Worm (Caenorhabditis elegans): ENCODE results near the gene F41E6.12.

The F41E6.12 gene

DNA sequence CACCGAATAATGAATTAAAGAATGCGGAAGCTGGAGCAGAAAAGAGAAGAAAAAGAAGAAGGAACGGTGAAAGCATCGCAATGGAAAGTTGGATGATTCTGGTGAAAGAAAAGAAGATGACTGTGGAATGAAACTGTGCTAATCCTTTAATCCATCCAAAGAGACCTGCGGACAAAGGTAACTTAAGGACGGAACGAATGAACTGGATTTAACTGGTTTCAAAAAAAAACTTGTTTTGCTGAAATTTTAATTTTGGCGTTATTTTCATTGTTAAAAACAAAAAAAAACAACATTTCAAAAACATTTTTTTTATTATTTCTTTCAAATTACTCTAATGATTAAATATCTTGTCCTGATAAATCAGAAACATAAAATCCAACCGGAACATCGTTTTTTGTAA lies 8.0 kb upstream of the F41E6.12 start, which contains the start of gene grl-12:
TSS of gene grl-12 (minus strand) at position 101 of the 400 bp plus-strand sequence.
- TF ChIP-seq nhr-232 (tag; optimal IDR thresholded peaks at IDR 0.05), result no peak
- no peak for TF ChIP-seq hlh-8 (tag; optimal IDR thresholded peaks at IDR 0.05)
- TF ChIP-seq ahr-1 (tag; optimal IDR thresholded peaks at IDR 0.05), result no peak
- TF ChIP-seq npax-4 (tag; optimal IDR thresholded peaks at IDR 0.05), result no peak
- TF ChIP-seq syd-9 (tag; optimal IDR thresholded peaks at IDR 0.05), result no peak
- no peak for TF ChIP-seq hlh-13 (GFP tag; optimal IDR thresholded peaks at IDR 0.05)
- no peak for TF ChIP-seq pqm-1 (tag; optimal IDR thresholded peaks at IDR 0.05)
- no peak for TF ChIP-seq pros-1 (tag; optimal IDR thresholded peaks at IDR 0.05)

DNA sequence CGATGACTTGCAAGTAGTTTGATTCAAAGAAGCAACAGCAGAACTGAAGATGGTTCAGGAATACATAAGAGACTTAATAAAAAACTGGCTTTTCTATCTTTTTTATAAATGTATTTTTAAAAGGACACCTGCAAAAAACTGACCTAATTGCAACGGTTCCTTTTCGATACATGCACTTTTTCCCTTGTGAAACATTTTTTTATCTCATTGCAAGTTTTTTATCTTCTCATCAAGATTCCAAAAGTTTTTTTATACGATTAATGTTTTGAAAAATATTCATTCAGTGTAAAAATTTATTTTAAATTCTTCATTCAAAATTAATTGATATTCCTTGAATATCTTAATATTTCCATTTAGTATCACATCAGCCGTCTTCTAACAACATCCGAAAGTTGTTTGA lies 6.6 kb upstream of the F41E6.12 start, which contains the start of gene oac-29:
TSS of gene oac-29 (minus strand) at position 101 of the 400 bp plus-strand sequence.
- TF ChIP-seq sox-4 (tag; optimal IDR thresholded peaks at IDR 0.05) (no peak), syd-9 (tag; optimal IDR thresholded peaks at IDR 0.05) (no peak), fkh-10 (GFP tag; optimal IDR thresholded peaks at IDR 0.05) (no peak), odd-2 (tag; optimal IDR thresholded peaks at IDR 0.05) (no peak), F13H6.1 (tag; optimal IDR thresholded peaks at IDR 0.05) (no peak), ceh-45 (GFP tag; IDR thresholded peaks at IDR 0.05) (no peak), nfya-1 (tag; optimal IDR thresholded peaks at IDR 0.05) (no peak), tbx-7 (tag; optimal IDR thresholded peaks at IDR 0.05) (no peak), nhr-11 (tag; optimal IDR thresholded peaks at IDR 0.05) (no peak), ztf-16 (tag; optimal IDR thresholded peaks at IDR 0.05) (no peak), ceh-18 (tag; optimal IDR thresholded peaks at IDR 0.05) (no peak), ama-1 (optimal IDR thresholded peaks at IDR 0.05) (no peak), unc-86 (tag; optimal IDR thresholded peaks at IDR 0.05) (no peak), pros-1 (tag; optimal IDR thresholded peaks at IDR 0.05) (no peak), pha-4 (tag; optimal IDR thresholded peaks at IDR 0.05) (no peak), K02D7.2 (tag; optimal IDR thresholded peaks at IDR 0.05) (no peak), hlh-15 (tag; optimal IDR thresholded peaks at IDR 0.05) (no peak), che-1 (tag; optimal IDR thresholded peaks at IDR 0.05) (no peak), npax-4 (tag; optimal IDR thresholded peaks at IDR 0.05) (no peak), ceh-34 (tag; optimal IDR thresholded peaks at IDR 0.05) (no peak)

DNA sequence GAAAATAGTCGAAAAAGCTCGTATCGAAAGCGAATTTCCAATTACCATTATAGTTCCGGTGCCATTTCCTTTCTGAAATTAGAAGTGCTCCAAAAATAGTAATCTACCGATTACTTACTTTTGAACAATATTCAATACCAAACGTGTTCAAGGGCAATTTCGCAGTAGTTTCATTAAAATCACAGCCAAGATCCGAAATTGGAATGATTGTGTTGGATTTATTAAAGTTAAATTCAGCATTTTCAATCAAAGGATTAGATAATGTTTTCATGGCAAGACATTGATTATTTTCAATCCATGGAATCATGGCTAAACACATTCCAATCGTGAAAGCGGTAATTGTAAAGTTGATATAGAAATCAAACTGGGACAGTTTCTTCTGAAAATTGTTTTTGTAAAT lies 3.9 kb upstream of the F41E6.12 start:
- TF ChIP-seq ztf-16 (tag; optimal IDR thresholded peaks at IDR 0.05), result no peak

DNA sequence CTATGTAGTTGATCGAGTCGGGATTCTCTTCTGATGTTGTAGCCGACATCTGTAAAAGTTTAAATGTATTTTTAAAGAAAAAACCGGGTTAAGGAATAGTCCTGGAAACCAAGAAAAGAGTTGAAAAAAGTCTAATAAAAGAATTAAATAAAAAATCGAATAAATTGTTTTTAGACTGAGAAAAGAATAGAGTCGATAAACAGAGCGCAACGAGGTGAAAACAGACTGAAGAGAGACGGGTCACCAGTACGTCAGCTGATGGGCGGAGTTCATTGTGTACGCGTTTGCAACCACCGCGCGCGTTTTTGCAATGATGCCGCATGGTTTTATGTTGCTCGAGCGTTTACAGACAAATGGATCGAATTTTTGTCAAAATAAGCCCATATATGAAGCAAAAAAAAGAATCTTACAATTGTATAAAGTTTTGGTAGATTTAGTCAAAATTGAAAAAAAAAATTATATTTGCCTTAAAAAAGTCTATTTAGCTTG lies 2.4 kb upstream of the F41E6.12 start, which contains the start of gene atg-18:
TSS of gene atg-18 (minus strand) at position 51 of the 489 bp plus-strand sequence.
- TF ChIP-seq sox-2 (GFP tag; IDR thresholded peaks at IDR 0.05) (no peak), odd-2 (tag; optimal IDR thresholded peaks at IDR 0.05) (peak; percentile 20), sox-4 (tag; optimal IDR thresholded peaks at IDR 0.05) (peak; percentile 70), rnt-1 (tag; optimal IDR thresholded peaks at IDR 0.05) (peak; percentile 41), fkh-10 (GFP tag; optimal IDR thresholded peaks at IDR 0.05) (peak; percentile 19), nhr-11 (tag; optimal IDR thresholded peaks at IDR 0.05) (no peak), pha-4 (tag; optimal IDR thresholded peaks at IDR 0.05) (no peak), madf-2 (tag; optimal IDR thresholded peaks at IDR 0.05) (peak; percentile 23), ttx-3 (tag; optimal IDR thresholded peaks at IDR 0.05) (peak; percentile 65), pat-9 (tag; optimal IDR thresholded peaks at IDR 0.05) (peak; percentile 21), hlh-15 (tag; optimal IDR thresholded peaks at IDR 0.05) (peak; percentile 32), ceh-31 (tag; optimal IDR thresholded peaks at IDR 0.05) (peak; percentile 81), nfya-1 (tag; optimal IDR thresholded peaks at IDR 0.05) (peak; percentile 68), unc-3 (GFP tag; conservative IDR thresholded peaks at IDR 0.05) (no peak), unc-3 (tag; optimal IDR thresholded peaks at IDR 0.05) (peak; percentile 63), ets-4 (tag; optimal IDR thresholded peaks at IDR 0.05) (peak; percentile 25), fkh-6 (tag; optimal IDR thresholded peaks at IDR 0.05) (peak; percentile 17), ceh-14 (tag; optimal IDR thresholded peaks at IDR 0.05) (peak; percentile 51), pha-2 (tag; optimal IDR thresholded peaks at IDR 0.05) (peak; percentile 14), tbx-2 (tag; optimal IDR thresholded peaks at IDR 0.05) (peak; percentile 82), unc-86 (tag; optimal IDR thresholded peaks at IDR 0.05) (peak; percentile 63), hlh-8 (tag; optimal IDR thresholded peaks at IDR 0.05) (peak; percentile 56), fax-1 (tag; optimal IDR thresholded peaks at IDR 0.05) (peak; percentile 50), dve-1 (tag; optimal IDR thresholded peaks at IDR 0.05) (no peak), F13H6.1 (tag; optimal IDR thresholded peaks at IDR 0.05) (peak; percentile 55), elt-4 (tag; optimal IDR thresholded peaks at IDR 0.05) (no peak), unc-42 (tag; optimal IDR thresholded peaks at IDR 0.05) (peak; percentile 49), C38D4.7 (GFP tag; optimal IDR thresholded peaks at IDR 0.05) (peak; percentile 39), ztf-16 (tag; optimal IDR thresholded peaks at IDR 0.05) (peak; percentile 43), K09A11.1 (tag; optimal IDR thresholded peaks at IDR 0.05; ENCODE audit: insufficient read depth) (peak; percentile 80), tbx-7 (tag; optimal IDR thresholded peaks at IDR 0.05) (peak; percentile 2), ceh-2 (tag; optimal IDR thresholded peaks at IDR 0.05) (peak; percentile 68), pax-1 (tag; optimal IDR thresholded peaks at IDR 0.05) (no peak)
